Fruit fly (Drosophila melanogaster) whole organism, prepupa: ENCODE measurements around the gene Rh6.

Experiments
- Blimp-1 ChIP-seq: fragments of 200-800 bp; sonication (Bioruptor generic); optimal IDR thresholded peaks from 3 replicates; lab custom pipeline; 2017; ENCODE audit warnings: missing biosample characterization, missing genetic modification characterization, mild to moderate bottlenecking, moderate library complexity, missing genetic modification reagents
- CG10631 ChIP-seq: fragments of 200-800 bp; sonication (Bioruptor generic); optimal IDR thresholded peaks from 2 replicates; lab custom pipeline; 2016; ENCODE audit warnings: missing biosample characterization, missing genetic modification characterization
- CG4318 ChIP-seq: fragments of 200-800 bp; sonication (Bioruptor generic); optimal IDR thresholded peaks from 3 replicates; lab custom pipeline; 2017; ENCODE audit warnings: missing biosample characterization, mild to moderate bottlenecking, missing genetic modification characterization
- CG6808 ChIP-seq: fragments of 200-800 bp; sonication (Bioruptor generic); optimal IDR thresholded peaks from 3 replicates; lab custom pipeline; 2017; ENCODE audit warnings: missing biosample characterization, missing genetic modification characterization, mild to moderate bottlenecking, moderate library complexity, missing genetic modification reagents
- Eip78C ChIP-seq: fragments of 200-800 bp; sonication (Bioruptor generic); peaks from one replicate; lab custom pipeline; 2016; ENCODE audit warnings: missing biosample characterization, missing genetic modification characterization
- Gug ChIP-seq: fragments of 200-800 bp; sonication (Bioruptor generic); IDR thresholded peaks from 2 replicates; pipeline ENCODE4 v1.3.6; 2022; ENCODE audit warnings: missing biosample characterization, missing genetic modification characterization
- Lpt ChIP-seq: fragments of 200-800 bp; sonication (Bioruptor generic); optimal IDR thresholded peaks from 3 replicates; lab custom pipeline; 2016; ENCODE audit warnings: missing biosample characterization, missing genetic modification characterization
- Met ChIP-seq: fragments of 200-800 bp; sonication (Bioruptor generic); optimal IDR thresholded peaks from 3 replicates; lab custom pipeline; 2016; ENCODE audit warnings: missing biosample characterization, missing genetic modification characterization
- cyc ChIP-seq: fragments of 200-800 bp; sonication (Bioruptor generic); optimal IDR thresholded peaks from 3 replicates; lab custom pipeline; 2016; ENCODE audit warnings: missing biosample characterization, missing genetic modification characterization
- spab ChIP-seq: fragments of 200-800 bp; sonication (Bioruptor generic); optimal IDR thresholded peaks from 2 replicates; lab custom pipeline; 2017; ENCODE audit warnings: missing biosample characterization, mild to moderate bottlenecking, missing genetic modification characterization, missing genetic modification reagents

DNA sequence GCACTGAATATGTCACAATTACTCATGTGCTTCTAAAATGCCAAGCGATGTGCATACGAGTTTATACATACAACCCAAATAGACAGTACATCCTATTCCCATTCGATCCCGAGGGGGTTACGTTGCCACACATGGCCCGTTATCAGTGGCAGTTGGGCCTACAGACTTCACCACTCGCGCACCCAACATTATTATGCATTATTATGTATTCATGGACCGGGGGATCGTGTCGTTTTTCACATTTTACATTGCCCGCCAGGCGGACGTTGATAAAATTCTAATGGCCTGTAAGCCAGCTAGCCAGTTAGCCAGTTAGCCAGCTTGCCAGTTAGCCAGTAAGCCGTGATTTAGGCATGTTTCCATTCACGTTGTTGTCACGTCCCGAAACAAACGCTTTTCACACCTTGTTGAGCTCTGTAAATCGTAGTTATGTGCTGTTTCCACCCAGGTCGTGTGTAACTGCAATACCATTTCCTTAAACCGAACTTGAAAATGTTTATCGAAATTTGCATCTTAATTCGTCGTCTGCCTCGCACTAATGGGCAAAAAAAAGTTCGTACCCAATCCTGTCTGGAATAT lies 9.5 kb upstream of the Rh6 start:
- no peak for TF ChIP-seq Gug (GFP tag; lab: Robert Waterston, UW)
- no peak for TF ChIP-seq Lpt (GFP tag; lab: Kevin White, UChicago)
- TF ChIP-seq cyc (GFP tag; lab: Kevin White, UChicago): no peak
- no peak for TF ChIP-seq CG6808 (GFP tag; lab: Kevin White, UChicago)
- TF ChIP-seq spab: no peak
- TF ChIP-seq CG4318 (GFP tag; lab: Kevin White, UChicago): no peak
- no peak for TF ChIP-seq CG10631 (GFP tag; lab: Kevin White, UChicago)
- TF ChIP-seq Met (GFP tag; lab: Kevin White, UChicago): no peak
- no peak for TF ChIP-seq Eip78C (GFP tag; lab: Kevin White, UChicago)
- TF ChIP-seq Blimp-1 (GFP tag; lab: Kevin White, UChicago): no peak
